Fruit fly (Drosophila melanogaster): ENCODE data around the gene SsRbeta.
A peak's percentile ranks its signal among the peaks of the same experiment; 100 is the strongest.

SsRbeta gene

dm6 chr3L:16165356-16166168 is 36.1 kb downstream of the SsRbeta start (continued):
- no peak for TF ChIP-seq CG3032 (tag; optimal IDR thresholded peaks at IDR 0.05)
- TF ChIP-seq CG8632 (GFP tag; optimal IDR thresholded peaks at IDR 0.05): peak; percentile 12
- TF ChIP-seq esn (GFP tag; optimal IDR thresholded peaks at IDR 0.05): peak; percentile 74
- peak; percentile 75 for TF ChIP-seq topi (GFP tag; optimal IDR thresholded peaks at IDR 0.05)
- TF ChIP-seq dac (GFP tag; optimal IDR thresholded peaks at IDR 0.05): no peak
- TF ChIP-seq CG9139 (GFP tag; optimal IDR thresholded peaks at IDR 0.05): no peak
- TF ChIP-seq CG31627 (GFP tag; optimal IDR thresholded peaks at IDR 0.05): peak; percentile 78
- TF ChIP-seq Ets96B (tag; optimal IDR thresholded peaks at IDR 0.05): no peak
- peak; percentile 20 for TF ChIP-seq Hr4 (GFP tag; optimal IDR thresholded peaks at IDR 0.05)
- no peak for TF ChIP-seq CG6276 (GFP tag; optimal IDR thresholded peaks at IDR 0.05)
- TF ChIP-seq Eip93F (GFP tag; optimal IDR thresholded peaks at IDR 0.05): no peak
- no peak for TF ChIP-seq eg (GFP tag; IDR thresholded peaks at IDR 0.05)
- TF ChIP-seq lz (GFP tag; optimal IDR thresholded peaks at IDR 0.05): peak; percentile 57
- TF ChIP-seq spab (GFP tag; optimal IDR thresholded peaks at IDR 0.05): no peak
- no peak for TF ChIP-seq CG1621 (tag; optimal IDR thresholded peaks at IDR 0.05)
- peak; percentile 72 for TF ChIP-seq Sox102F (GFP tag; optimal IDR thresholded peaks at IDR 0.05)
- TF ChIP-seq CG8319 (GFP tag; optimal IDR thresholded peaks at IDR 0.05): peak; percentile 20
- TF ChIP-seq CG6808 (GFP tag; optimal IDR thresholded peaks at IDR 0.05): no peak
- TF ChIP-seq Gug (GFP tag; IDR thresholded peaks at IDR 0.05): no peak
- peak; percentile 77 for TF ChIP-seq Hr39 (GFP tag; optimal IDR thresholded peaks at IDR 0.05)
- no peak for TF ChIP-seq dsx (GFP tag; optimal IDR thresholded peaks at IDR 0.05; ENCODE audit: poor library complexity, severe bottlenecking)
- peak; percentile 21 for TF ChIP-seq CG7368 (GFP tag; optimal IDR thresholded peaks at IDR 0.05)
- no peak for TF ChIP-seq CG4318 (GFP tag; optimal IDR thresholded peaks at IDR 0.05)
- TF ChIP-seq Eip75B (GFP tag; optimal IDR thresholded peaks at IDR 0.05): peak; percentile 41
- TF ChIP-seq Eip78C (GFP tag): peak; percentile 86
- TF ChIP-seq net (GFP tag; optimal IDR thresholded peaks at IDR 0.05): peak; percentile 31
- peak; percentile 55 for TF ChIP-seq Smox (GFP tag; optimal IDR thresholded peaks at IDR 0.05)
- TF ChIP-seq CG34406 (GFP tag; optimal IDR thresholded peaks at IDR 0.05): peak; percentile 42
- TF ChIP-seq fd59A (GFP tag; optimal IDR thresholded peaks at IDR 0.05): no peak
- peak; percentile 21 for TF ChIP-seq CG3919 (GFP tag; optimal IDR thresholded peaks at IDR 0.05)
- TF ChIP-seq vri (GFP tag; optimal IDR thresholded peaks at IDR 0.05): peak; percentile 61

dm6 chr3L:16166217-16166997 is 37.0 kb downstream of the SsRbeta start:
- TF ChIP-seq dac (GFP tag; optimal IDR thresholded peaks at IDR 0.05) (no peak), vri (GFP tag; optimal IDR thresholded peaks at IDR 0.05) (peak; percentile 46), CG8119 (GFP tag; IDR thresholded peaks at IDR 0.05) (0 out of 3 replicates have a peak, but pooled peaks have one; percentile 11), dsx (GFP tag; optimal IDR thresholded peaks at IDR 0.05; ENCODE audit: poor library complexity, severe bottlenecking) (no peak), CG6163 (GFP tag; IDR thresholded peaks at IDR 0.05) (0 out of 3 replicates have a peak, but pooled peaks have one; percentile 11), svp (GFP tag) (peak; percentile 40), Hr39 (GFP tag; optimal IDR thresholded peaks at IDR 0.05) (no peak), Blimp-1 (GFP tag; optimal IDR thresholded peaks at IDR 0.05) (no peak), fkh (GFP tag; optimal IDR thresholded peaks at IDR 0.05) (peak; percentile 82), Eip78C (GFP tag) (peak; percentile 62)

dm6 chr3L:16166998-16167344 is 37.6 kb downstream of the SsRbeta start:
- TF ChIP-seq Eip78C (GFP tag) (peak; percentile 56), Hr38 (GFP tag; optimal IDR thresholded peaks at IDR 0.05) (no peak)

Measured in whole organism, prepupa.